Fruit fly (Drosophila melanogaster) whole organism, embryonic: ENCODE results near the gene Spn88Eb.

ENCODE experiments used
- ATbp ChIP-seq: fragments of 200-800 bp; sonication (Bioruptor generic); optimal IDR thresholded peaks from 2 replicates; lab custom pipeline; 2017; ENCODE audit warnings: missing biosample characterization, mild to moderate bottlenecking, missing genetic modification characterization, missing genetic modification reagents
- CG10267 ChIP-seq: fragments of 200-800 bp; sonication (Bioruptor generic); optimal IDR thresholded peaks from 2 replicates; lab custom pipeline; 2018; ENCODE audit warnings: missing biosample characterization, mild to moderate bottlenecking, missing genetic modification characterization, moderate library complexity
- CG10321 ChIP-seq: fragments of 200-800 bp; sonication (Bioruptor generic); IDR thresholded peaks from 2 replicates; pipeline ENCODE4 v1.3.6; 2022; ENCODE audit warnings: missing biosample characterization, missing genetic modification characterization
- CG10462 ChIP-seq: fragments of 200-800 bp; sonication (Bioruptor generic); optimal IDR thresholded peaks from 2 replicates; lab custom pipeline; 2016; ENCODE audit warnings: missing biosample characterization, missing genetic modification characterization
- CG11695 ChIP-seq: fragments of 200-800 bp; sonication (Bioruptor generic); IDR thresholded peaks from 3 replicates; pipeline ENCODE4 v1.3.6; 2022; ENCODE audit warnings: missing biosample characterization, missing genetic modification characterization
- CG12071 ChIP-seq: fragments of 200-800 bp; sonication (Bioruptor generic); optimal IDR thresholded peaks from 3 replicates; lab custom pipeline; 2018; ENCODE audit warnings: missing biosample characterization, mild to moderate bottlenecking, missing genetic modification characterization
- CG1647 ChIP-seq: fragments of 200-800 bp; sonication (Bioruptor generic); optimal IDR thresholded peaks from 3 replicates; lab custom pipeline; 2016; ENCODE audit warnings: missing biosample characterization, missing genetic modification characterization
- CG16779 ChIP-seq: fragments of 200-800 bp; sonication (Bioruptor generic); IDR thresholded peaks from 2 replicates; pipeline ENCODE4 v1.3.6; 2022; ENCODE audit warnings: missing biosample characterization, missing genetic modification characterization
- CG17385 ChIP-seq: fragments of 200-800 bp; sonication (Bioruptor generic); optimal IDR thresholded peaks from 3 replicates; lab custom pipeline; 2018; ENCODE audit warnings: missing biosample characterization, mild to moderate bottlenecking, missing genetic modification characterization
- CG1832 ChIP-seq: fragments of 200-800 bp; sonication (Bioruptor generic); optimal IDR thresholded peaks from 2 replicates; lab custom pipeline; 2017; ENCODE audit warnings: missing biosample characterization, mild to moderate bottlenecking, missing genetic modification characterization, inconsistent platforms
- CG2712 ChIP-seq: fragments of 200-800 bp; optimal IDR thresholded peaks from 3 replicates; lab custom pipeline; 2019; ENCODE audit warnings: missing biosample characterization, mild to moderate bottlenecking, missing genetic modification characterization, moderate library complexity
- CG2889 ChIP-seq: fragments of 200-800 bp; sonication (Bioruptor generic); IDR thresholded peaks from 3 replicates; pipeline ENCODE4 v1.3.6; 2022; ENCODE audit warnings: missing biosample characterization, missing genetic modification characterization
- CG31224 ChIP-seq: fragments of 200-800 bp; sonication (Bioruptor generic); IDR thresholded peaks from 2 replicates; pipeline ENCODE4 v1.3.6; 2022; ENCODE audit warnings: missing biosample characterization, missing genetic modification characterization
- CG4424 ChIP-seq: fragments of 200-800 bp; sonication (Bioruptor generic); optimal IDR thresholded peaks from 3 replicates; lab custom pipeline; 2016; ENCODE audit warnings: missing biosample characterization, missing genetic modification characterization
- CG5180 ChIP-seq: fragments of 200-800 bp; sonication (Bioruptor generic); optimal IDR thresholded peaks from 3 replicates; lab custom pipeline; 2017; ENCODE audit warnings: missing biosample characterization, missing genetic modification characterization, mild to moderate bottlenecking, moderate library complexity, missing genetic modification reagents
- CG5245 ChIP-seq: fragments of 200-800 bp; sonication (Bioruptor generic); optimal IDR thresholded peaks from 3 replicates; lab custom pipeline; 2016; ENCODE audit warnings: missing biosample characterization, missing genetic modification characterization
- CG6654 ChIP-seq: fragments of 200-800 bp; sonication (Bioruptor generic); optimal IDR thresholded peaks from 2 replicates; lab custom pipeline; 2017; ENCODE audit warnings: missing biosample characterization, mild to moderate bottlenecking, missing genetic modification characterization
- CG7372 ChIP-seq: fragments of 200-800 bp; sonication (Bioruptor generic); IDR thresholded peaks from 2 replicates; pipeline ENCODE4 v1.3.6; 2022; ENCODE audit warnings: missing biosample characterization, missing genetic modification characterization
- CG8089 ChIP-seq: fragments of 200-800 bp; sonication (Bioruptor generic); optimal IDR thresholded peaks from 3 replicates; lab custom pipeline; 2016; ENCODE audit warnings: missing biosample characterization, missing genetic modification characterization
- CG9727 ChIP-seq: fragments of 200-800 bp; sonication (Bioruptor generic); optimal IDR thresholded peaks from 3 replicates; lab custom pipeline; 2017; ENCODE audit warnings: missing biosample characterization, mild to moderate bottlenecking, missing genetic modification characterization
- Doc2 ChIP-seq: fragments of 200-800 bp; sonication (Bioruptor generic); IDR thresholded peaks from 2 replicates; pipeline ENCODE4 v1.3.6; 2022; ENCODE audit warnings: missing biosample characterization, missing genetic modification characterization
- Dref ChIP-seq: fragments of 200-800 bp; sonication (Bioruptor generic); IDR thresholded peaks from 2 replicates; pipeline ENCODE4 v1.3.6; 2022; ENCODE audit warnings: missing biosample characterization, missing genetic modification characterization
- E2f1 ChIP-seq: fragments of 200-800 bp; sonication (Bioruptor generic); IDR thresholded peaks from 2 replicates; pipeline ENCODE4 v1.3.6; 2022; ENCODE audit warnings: missing biosample characterization, missing genetic modification characterization
- E2f2 ChIP-seq: fragments of 200-800 bp; sonication (Bioruptor generic); IDR thresholded peaks from 2 replicates; pipeline ENCODE4 v1.3.6; 2022; ENCODE audit warnings: missing biosample characterization, missing genetic modification characterization
- HmgD ChIP-seq: fragments of 200-800 bp; sonication (Bioruptor generic); optimal IDR thresholded peaks from 3 replicates; lab custom pipeline; 2016; ENCODE audit warnings: missing biosample characterization, missing genetic modification characterization
- Hmx ChIP-seq: fragments of 200-800 bp; sonication (Bioruptor generic); optimal IDR thresholded peaks from 2 replicates; lab custom pipeline; 2016; ENCODE audit warnings: missing biosample characterization, missing genetic modification characterization
- Myb ChIP-seq: fragments of 200-800 bp; sonication (Bioruptor generic); optimal IDR thresholded peaks from 2 replicates; lab custom pipeline; 2016; ENCODE audit warnings: missing biosample characterization, missing genetic modification characterization
- ab ChIP-seq: fragments of 200-800 bp; sonication (Bioruptor generic); optimal IDR thresholded peaks from 2 replicates; lab custom pipeline; 2016; ENCODE audit warnings: missing biosample characterization, missing genetic modification characterization
- az2 ChIP-seq: fragments of 200-800 bp; sonication (Bioruptor generic); optimal IDR thresholded peaks from 3 replicates; lab custom pipeline; 2016; ENCODE audit warnings: missing biosample characterization, missing genetic modification characterization
- br ChIP-seq: fragments of >200 bp; optimal IDR thresholded peaks from 2 replicates; lab custom pipeline; 2017
- caup ChIP-seq: fragments of 200-800 bp; sonication (Bioruptor generic); optimal IDR thresholded peaks from 3 replicates; lab custom pipeline; 2017; ENCODE audit warnings: missing biosample characterization, mild to moderate bottlenecking, missing genetic modification characterization, moderate library complexity; ENCODE audit not compliant: severe bottlenecking
- croc ChIP-seq: fragments of 200-800 bp; sonication (Bioruptor generic); conservative IDR thresholded peaks from 3 replicates; pipeline ENCODE4 v1.3.6; 2022; ENCODE audit warnings: missing biosample characterization, missing genetic modification characterization
- cwo ChIP-seq: fragments of 200-800 bp; sonication (Bioruptor generic); optimal IDR thresholded peaks from 3 replicates; lab custom pipeline; 2017; ENCODE audit warnings: missing biosample characterization, missing genetic modification characterization, mild to moderate bottlenecking, moderate library complexity, missing genetic modification reagents
- esg ChIP-seq: fragments of 200-800 bp; sonication (Bioruptor generic); conservative IDR thresholded peaks from 2 replicates; pipeline ENCODE4 v1.3.6; 2022; ENCODE audit warnings: missing biosample characterization, missing genetic modification characterization
- ewg ChIP-seq: fragments of 200-800 bp; sonication (Bioruptor generic); optimal IDR thresholded peaks from 3 replicates; lab custom pipeline; 2017; ENCODE audit warnings: mild to moderate bottlenecking, missing biosample characterization, missing genetic modification reagents, missing genetic modification characterization
- eyg ChIP-seq: fragments of 200-800 bp; sonication (Bioruptor generic); optimal IDR thresholded peaks from 3 replicates; lab custom pipeline; 2016; ENCODE audit warnings: missing biosample characterization, missing genetic modification characterization
- fd102C ChIP-seq: fragments of 200-800 bp; sonication (Bioruptor generic); optimal IDR thresholded peaks from 2 replicates; lab custom pipeline; 2018; ENCODE audit warnings: missing biosample characterization, mild to moderate bottlenecking, missing genetic modification characterization, moderate library complexity
- gro ChIP-seq: fragments of 200-800 bp; sonication (Bioruptor generic); optimal IDR thresholded peaks from 2 replicates; lab custom pipeline; 2016; ENCODE audit warnings: missing biosample characterization, missing genetic modification characterization
- ind ChIP-seq: fragments of 200-800 bp; sonication (Bioruptor generic); optimal IDR thresholded peaks from 3 replicates; lab custom pipeline; 2016; ENCODE audit warnings: missing biosample characterization, missing genetic modification characterization
- jing ChIP-seq: fragments of 200-800 bp; sonication (Bioruptor generic); optimal IDR thresholded peaks from 2 replicates; lab custom pipeline; 2018; ENCODE audit warnings: missing biosample characterization, mild to moderate bottlenecking, missing genetic modification characterization
- ken ChIP-seq: fragments of 200-800 bp; sonication (Bioruptor generic); IDR thresholded peaks from 3 replicates; pipeline ENCODE4 v1.3.6; 2022; ENCODE audit warnings: missing biosample characterization, missing genetic modification characterization
- lola ChIP-seq, 3 experiments: fragments of >200 bp in 2 of 3; fragments of 200-800 bp in 1 of 3; sonication (Bioruptor generic) in 1 of 3; optimal IDR thresholded peaks; 2 replicates each; lab custom pipeline; 2017 to 2019; ENCODE audit warnings: missing biosample characterization in 3 of 3, missing genetic modification characterization in 3 of 3, mild to moderate bottlenecking in 1 of 3, moderate library complexity in 1 of 3
- nom ChIP-seq: fragments of 200-800 bp; sonication (Bioruptor generic); optimal IDR thresholded peaks from 2 replicates; lab custom pipeline; 2017; ENCODE audit warnings: missing biosample characterization, missing genetic modification characterization, mild to moderate bottlenecking, moderate library complexity, missing genetic modification reagents
- otp ChIP-seq: fragments of 200-800 bp; sonication (Bioruptor generic); IDR thresholded peaks from 3 replicates; pipeline ENCODE4, ENCODE4 v1.3.6; 2022; ENCODE audit warnings: missing biosample characterization, missing genetic modification characterization
- slbo ChIP-seq: fragments of 200-800 bp; sonication (Bioruptor generic); IDR thresholded peaks from 2 replicates; pipeline ENCODE4 v1.3.6; 2022; ENCODE audit warnings: missing biosample characterization, missing genetic modification characterization
- so ChIP-seq: fragments of 200-800 bp; sonication (Bioruptor generic); IDR thresholded peaks from 3 replicates; pipeline ENCODE4 v1.3.6; 2022; ENCODE audit warnings: missing biosample characterization, missing genetic modification characterization
- sqz ChIP-seq: fragments of 200-800 bp; sonication (Bioruptor generic); optimal IDR thresholded peaks from 3 replicates; lab custom pipeline; 2018; ENCODE audit warnings: missing biosample characterization, mild to moderate bottlenecking, missing genetic modification characterization
- sug ChIP-seq: fragments of 200-800 bp; optimal IDR thresholded peaks from 2 replicates; lab custom pipeline; 2019; ENCODE audit warnings: missing biosample characterization, mild to moderate bottlenecking, missing genetic modification characterization, moderate library complexity
- vfl ChIP-seq: fragments of 200-800 bp; sonication (Bioruptor generic); optimal IDR thresholded peaks from 2 replicates; lab custom pipeline; 2016; ENCODE audit warnings: missing biosample characterization, missing genetic modification characterization
- zen ChIP-seq: fragments of 200-800 bp; sonication (Bioruptor generic); optimal IDR thresholded peaks from 3 replicates; lab custom pipeline; 2018; ENCODE audit warnings: missing biosample characterization, mild to moderate bottlenecking, missing genetic modification characterization, moderate library complexity
- zfh2 ChIP-seq: fragments of 200-800 bp; sonication (Bioruptor generic); optimal IDR thresholded peaks from 2 replicates; lab custom pipeline; 2016; ENCODE audit warnings: missing biosample characterization, missing genetic modification characterization

The Spn88Eb gene

DNA sequence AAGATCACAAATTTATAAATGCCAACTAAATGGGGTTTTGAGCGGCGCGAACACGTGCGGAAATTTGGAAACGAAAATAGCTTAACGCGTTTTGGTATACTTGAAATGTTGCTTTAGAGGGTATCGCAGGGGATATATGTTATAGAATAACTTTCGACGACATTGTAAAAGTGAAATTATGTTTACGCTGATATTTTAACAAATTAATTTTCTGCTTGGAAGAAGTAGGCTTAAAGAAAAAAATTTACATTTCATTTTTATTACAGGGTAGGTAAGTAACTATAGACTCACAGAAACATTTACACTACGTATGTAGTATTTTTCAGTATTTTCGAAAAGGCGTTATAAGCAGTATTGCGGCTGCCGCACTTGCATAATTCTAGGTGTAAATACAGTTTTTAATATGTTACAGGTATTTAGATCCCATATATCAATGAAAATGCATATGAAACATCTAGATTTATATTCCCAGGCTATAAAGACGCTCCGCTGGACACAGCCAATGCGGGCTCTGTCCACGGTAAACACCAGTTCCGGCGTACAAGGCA is 20.8 kb upstream of the Spn88Eb start, which contains the start of the genes Art3 and mRpS10 (continued):
- TF ChIP-seq croc (peak; percentile 100), sqz (GFP tag; lab: Kevin White, UChicago) (peak; percentile 100), E2f2 (GFP tag; lab: Robert Waterston, UW) (peak; percentile 96), eyg (peak; percentile 100), sug (tag; lab: Kevin White, UChicago) (peak; percentile 100), CG11695 (peak; percentile 100), Doc2 (GFP tag; lab: Robert Waterston, UW) (peak; percentile 99), Myb (GFP tag; lab: Kevin White, UChicago) (peak; percentile 96), ab (GFP tag; lab: Kevin White, UChicago) (peak; percentile 98), CG4424 (GFP tag; lab: Kevin White, UChicago) (peak; percentile 100), lola (GFP tag; optimal IDR thresholded peaks at IDR 0.05; lab: Kevin White, UChicago) (peak in 1 of 3 experiments; percentile 100), CG10267 (peak; percentile 100), Dref (GFP tag; lab: Robert Waterston, UW) (peak; percentile 55), vfl (GFP tag; lab: Kevin White, UChicago) (peak; percentile 99), CG31224 (GFP tag; lab: Robert Waterston, UW) (peak; percentile 99), CG6654 (GFP tag; lab: Kevin White, UChicago) (peak; percentile 96), HmgD (GFP tag; lab: Kevin White, UChicago) (peak; percentile 99), E2f1 (peak; percentile 100), CG1832 (GFP tag; lab: Kevin White, UChicago) (no peak), CG1647 (GFP tag; lab: Kevin White, UChicago) (peak; percentile 100), so (GFP tag; lab: Robert Waterston, UW) (peak; percentile 100), ken (peak; percentile 100), Hmx (GFP tag; lab: Kevin White, UChicago) (peak; percentile 99), CG10321 (GFP tag; lab: Robert Waterston, UW) (peak; percentile 92), CG10462 (peak; percentile 100), caup (GFP tag; lab: Kevin White, UChicago) (peak; percentile 100), gro (peak; percentile 100), CG2889 (GFP tag; lab: Robert Waterston, UW) (peak; percentile 100), nom (peak; percentile 99), zfh2 (GFP tag; lab: Kevin White, UChicago) (peak; percentile 100), CG16779 (GFP tag; lab: Robert Waterston, UW) (peak; percentile 100), cwo (GFP tag; lab: Kevin White, UChicago) (peak; percentile 99), CG2712 (tag; lab: Kevin White, UChicago) (peak; percentile 100), esg (peak; percentile 100), CG5180 (GFP tag; lab: Kevin White, UChicago) (peak; percentile 94), ATbp (GFP tag; lab: Kevin White, UChicago) (peak; percentile 99), fd102C (GFP tag; lab: Kevin White, UChicago) (peak; percentile 99), CG8089 (GFP tag; lab: Kevin White, UChicago) (peak; percentile 100), ind (peak; percentile 100), br (no peak), ewg (GFP tag; lab: Kevin White, UChicago) (peak; percentile 100), CG9727 (GFP tag; lab: Kevin White, UChicago) (peak; percentile 100), CG7372 (GFP tag; lab: Robert Waterston, UW) (peak; percentile 100), CG17385 (peak; percentile 100), az2 (GFP tag; lab: Kevin White, UChicago) (peak; percentile 100), zen (tag; lab: Kevin White, UChicago) (peak; percentile 100), jing (GFP tag; lab: Kevin White, UChicago) (peak; percentile 100), otp (peak; percentile 100), CG5245 (GFP tag; lab: Kevin White, UChicago) (peak; percentile 100), CG12071 (GFP tag; lab: Kevin White, UChicago) (peak; percentile 100), slbo (GFP tag; lab: Robert Waterston, UW) (peak; percentile 100)
